Worm (Caenorhabditis elegans): ENCODE data around the gene sws-1.

DNA sequence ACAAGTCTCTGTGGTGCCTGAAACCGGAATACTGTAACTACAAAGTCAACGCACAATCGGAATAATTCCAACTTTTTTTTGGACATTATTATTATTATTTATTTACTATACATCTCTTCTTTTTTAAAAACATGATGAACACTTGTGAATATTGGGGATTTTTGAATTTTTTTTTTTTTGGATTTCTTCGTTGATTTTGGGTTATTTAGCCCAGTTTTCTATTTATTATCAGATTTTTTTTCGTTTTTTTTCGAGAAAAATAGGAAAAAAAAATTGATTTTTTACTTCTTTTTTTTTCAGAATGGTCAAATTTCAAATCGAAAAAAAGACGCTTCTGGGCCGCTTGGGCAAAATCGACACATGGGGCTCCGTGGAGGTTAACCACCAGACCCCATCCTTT lies 16.8 kb upstream of the sws-1 start, which contains the start of gene tgt-2:
- TF ChIP-seq dve-1 (tag; optimal IDR thresholded peaks at IDR 0.05) (no peak), ceh-14 (tag; optimal IDR thresholded peaks at IDR 0.05) (no peak), madf-2 (tag; optimal IDR thresholded peaks at IDR 0.05) (no peak), nhr-11 (tag; optimal IDR thresholded peaks at IDR 0.05) (no peak), dmd-4 (tag; optimal IDR thresholded peaks at IDR 0.05; ENCODE audit: borderline replicate concordance) (no peak), nhr-232 (tag; optimal IDR thresholded peaks at IDR 0.05) (no peak), pax-1 (tag; optimal IDR thresholded peaks at IDR 0.05) (no peak), eyg-1 (tag; optimal IDR thresholded peaks at IDR 0.05) (no peak)

Measured in whole organism, late embryonic.